Fruit fly (Drosophila melanogaster) whole organism, adult: ENCODE measurements around the gene CG34398.

Experiments used
- CG11617 ChIP-seq: fragments of 200-800 bp; sonication (Bioruptor generic); optimal IDR thresholded peaks from 2 replicates; lab custom pipeline; 2017; ENCODE audit warnings: mild to moderate bottlenecking, missing biosample characterization, missing genetic modification reagents, missing genetic modification characterization
- CG12768 ChIP-seq: fragments of 200-800 bp; sonication (Bioruptor generic); optimal IDR thresholded peaks from 2 replicates; lab custom pipeline; 2017; ENCODE audit warnings: missing biosample characterization, missing genetic modification characterization, mild to moderate bottlenecking, moderate library complexity, missing genetic modification reagents
- CG14711 ChIP-seq: fragments of 200-800 bp; sonication (Bioruptor generic); optimal IDR thresholded peaks from 2 replicates; lab custom pipeline; 2018; ENCODE audit warnings: missing biosample characterization, mild to moderate bottlenecking, missing genetic modification characterization, moderate library complexity
- CG1620 ChIP-seq: fragments of 200-800 bp; sonication (Bioruptor generic); optimal IDR thresholded peaks from 2 replicates; lab custom pipeline; 2016; ENCODE audit warnings: missing biosample characterization, missing genetic modification characterization
- CG33017 ChIP-seq: fragments of 200-800 bp; sonication (Bioruptor generic); optimal IDR thresholded peaks from 2 replicates; lab custom pipeline; 2018; ENCODE audit warnings: missing biosample characterization, mild to moderate bottlenecking, missing genetic modification characterization, moderate library complexity
- CG5204 ChIP-seq: fragments of 200-800 bp; sonication (Bioruptor generic); optimal IDR thresholded peaks from 2 replicates; lab custom pipeline; 2016; ENCODE audit warnings: missing biosample characterization, missing genetic modification characterization
- CG7045 ChIP-seq: fragments of 200-800 bp; sonication (Bioruptor generic); optimal IDR thresholded peaks from 2 replicates; lab custom pipeline; 2017; ENCODE audit warnings: missing biosample characterization, mild to moderate bottlenecking, missing genetic modification characterization
- CG7101 ChIP-seq: fragments of 200-800 bp; sonication (Bioruptor generic); optimal IDR thresholded peaks from 2 replicates; lab custom pipeline; 2018; ENCODE audit warnings: missing biosample characterization, mild to moderate bottlenecking, missing genetic modification characterization, moderate library complexity
- Clk ChIP-seq: fragments of 200-800 bp; sonication (Bioruptor generic); optimal IDR thresholded peaks from 2 replicates; lab custom pipeline; 2017; ENCODE audit warnings: missing biosample characterization, missing genetic modification characterization
- Crg-1 ChIP-seq: fragments of 200-800 bp; sonication (Bioruptor generic); optimal IDR thresholded peaks from 2 replicates; lab custom pipeline; 2016; ENCODE audit warnings: missing biosample characterization, missing genetic modification characterization
- Hr96 ChIP-seq: fragments of 200-800 bp; sonication (Bioruptor generic); optimal IDR thresholded peaks from 2 replicates; lab custom pipeline; 2016; ENCODE audit warnings: missing biosample characterization, missing genetic modification characterization
- Mnt ChIP-seq: fragments of 200-800 bp; sonication (Bioruptor generic); optimal IDR thresholded peaks from 2 replicates; lab custom pipeline; 2016; ENCODE audit warnings: missing biosample characterization, mild to moderate bottlenecking, missing genetic modification characterization
- bab1 ChIP-seq: fragments of 200-800 bp; sonication (Bioruptor generic); optimal IDR thresholded peaks from 3 replicates; lab custom pipeline; 2019; ENCODE audit warnings: missing biosample characterization, mild to moderate bottlenecking, missing genetic modification characterization, moderate library complexity
- cic ChIP-seq: fragments of 200-800 bp; sonication (Bioruptor generic); optimal IDR thresholded peaks from 2 replicates; lab custom pipeline; 2017; ENCODE audit warnings: missing biosample characterization, mild to moderate bottlenecking, missing genetic modification characterization, moderate library complexity
- cnc ChIP-seq, 2 experiments: fragments of >200 bp; optimal IDR thresholded peaks; 2 replicates each; lab custom pipeline; 2017
- kay ChIP-seq: fragments of 200-800 bp; sonication (Bioruptor generic); peaks from one replicate; lab custom pipeline; 2016; ENCODE audit warnings: missing biosample characterization, missing genetic modification characterization, borderline replicate concordance
- ovo ChIP-seq: fragments of 200-800 bp; sonication (Bioruptor generic); optimal IDR thresholded peaks from 2 replicates; lab custom pipeline; 2016; ENCODE audit warnings: missing biosample characterization, missing genetic modification characterization
- pad ChIP-seq: fragments of 200-800 bp; sonication (Bioruptor generic); optimal IDR thresholded peaks from 3 replicates; lab custom pipeline; 2017; ENCODE audit warnings: missing biosample characterization, missing genetic modification characterization, mild to moderate bottlenecking, moderate library complexity, missing genetic modification reagents
- tj ChIP-seq: fragments of 200-800 bp; sonication (Bioruptor generic); optimal IDR thresholded peaks from 3 replicates; lab custom pipeline; 2017; ENCODE audit warnings: missing biosample characterization, mild to moderate bottlenecking, missing genetic modification characterization, moderate library complexity
- toe ChIP-seq: fragments of 200-800 bp; sonication (Bioruptor generic); optimal IDR thresholded peaks from 2 replicates; lab custom pipeline; 2016; ENCODE audit warnings: missing biosample characterization, missing genetic modification characterization

The CG34398 gene

DNA sequence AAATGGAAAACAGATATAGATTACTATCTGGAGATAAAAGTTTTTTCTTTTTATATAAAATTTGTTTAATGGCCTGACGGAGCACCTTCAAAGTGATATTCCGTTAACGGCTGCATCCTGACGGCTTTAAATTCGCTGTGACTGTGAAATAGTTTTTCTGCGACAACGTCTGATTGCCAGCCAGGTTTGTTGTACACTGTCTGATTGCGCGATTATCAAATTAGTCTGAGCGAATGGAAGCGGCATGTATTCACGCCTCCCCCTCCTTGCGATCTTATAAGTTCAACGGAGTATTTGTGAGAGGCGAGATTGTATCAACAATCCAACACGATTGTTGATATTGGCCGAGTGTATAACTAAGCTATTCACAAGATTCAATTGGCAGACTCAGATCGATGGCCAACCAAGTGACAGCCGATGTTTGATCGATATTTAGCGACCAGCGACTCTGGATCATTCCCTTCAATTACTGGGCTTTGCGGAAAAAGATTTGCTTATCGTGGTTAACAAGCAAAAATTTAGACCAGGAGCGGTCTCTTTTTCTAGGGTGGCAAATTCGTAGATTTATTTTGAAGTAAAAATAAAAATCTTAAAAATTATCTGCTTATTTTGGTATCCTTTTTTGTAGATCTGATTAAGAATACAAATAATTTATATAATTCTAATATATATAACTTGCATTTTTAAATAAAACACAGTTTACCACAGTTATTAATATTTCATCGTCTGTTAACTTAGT lies 57.2 kb downstream of the CG34398 start:
- TF ChIP-seq Clk (GFP tag; lab: Kevin White, UChicago) (no peak), CG33017 (tag; lab: Kevin White, UChicago) (peak; percentile 15), CG1620 (GFP tag; lab: Kevin White, UChicago) (no peak), cnc (optimal IDR thresholded peaks at IDR 0.05; lab: Kevin White, UChicago) (no peak), pad (GFP tag; lab: Kevin White, UChicago) (no peak), tj (GFP tag; lab: Kevin White, UChicago) (no peak), Crg-1 (GFP tag; lab: Kevin White, UChicago) (peak; percentile 16), CG14711 (tag; lab: Kevin White, UChicago) (no peak), toe (no peak), cic (peak; percentile 74), ovo (GFP tag; lab: Kevin White, UChicago) (no peak), kay (GFP tag; lab: Kevin White, UChicago) (peak; percentile 14), Hr96 (GFP tag; lab: Kevin White, UChicago) (no peak), CG12768 (GFP tag; lab: Kevin White, UChicago) (no peak), bab1 (no peak), Mnt (GFP tag; lab: Kevin White, UChicago) (peak; percentile 66)

DNA sequence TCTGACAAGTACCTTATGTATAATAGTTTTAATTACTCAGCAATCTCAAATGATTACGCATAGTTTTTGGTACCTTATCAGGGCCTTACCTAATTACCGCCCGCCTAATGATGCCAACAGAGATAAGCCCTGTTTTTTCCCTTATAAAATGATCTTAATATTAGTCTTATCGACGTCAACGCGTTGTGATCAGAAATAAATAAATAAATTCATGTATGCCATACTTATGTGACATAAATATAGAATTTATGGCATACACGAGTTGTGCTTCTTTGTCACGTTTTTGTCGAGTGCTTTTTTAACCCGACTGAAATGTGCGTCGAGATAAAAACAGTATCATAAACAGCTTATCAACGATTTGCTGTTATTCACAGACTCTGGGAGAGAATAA lies 57.7 kb downstream of the CG34398 start:
- TF ChIP-seq kay (GFP tag; lab: Kevin White, UChicago) (peak; percentile 18), cic (no peak)

DNA sequence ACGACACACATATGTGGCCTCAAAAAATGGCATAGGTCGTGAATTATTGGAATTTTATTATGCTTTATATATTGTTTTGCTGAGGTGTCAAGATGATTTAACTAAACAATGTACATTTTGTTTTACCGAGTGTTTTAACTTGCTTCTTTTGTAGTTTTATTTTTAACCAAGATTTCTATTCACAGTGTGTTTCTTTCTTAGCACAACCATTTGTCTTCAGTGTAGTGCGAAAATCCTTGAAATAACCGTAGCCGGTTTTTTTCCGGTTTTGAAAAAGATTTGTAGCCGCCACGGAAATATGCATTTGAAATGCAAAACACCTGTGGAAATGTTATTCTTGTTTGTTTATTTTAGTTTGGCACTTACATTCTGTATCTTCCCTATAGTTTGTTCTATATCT lies 58.6 kb downstream of the CG34398 start:
- TF ChIP-seq CG5204 (GFP tag; lab: Kevin White, UChicago) (no peak), Crg-1 (GFP tag; lab: Kevin White, UChicago) (no peak), bab1 (no peak), CG11617 (GFP tag; lab: Kevin White, UChicago) (no peak), kay (GFP tag; lab: Kevin White, UChicago) (no peak), Mnt (GFP tag; lab: Kevin White, UChicago) (no peak), pad (GFP tag; lab: Kevin White, UChicago) (no peak), CG7101 (tag; lab: Kevin White, UChicago) (no peak), CG1620 (GFP tag; lab: Kevin White, UChicago) (no peak), cnc (optimal IDR thresholded peaks at IDR 0.05; lab: Kevin White, UChicago) (no peak), CG7045 (GFP tag; lab: Kevin White, UChicago) (no peak), CG12768 (GFP tag; lab: Kevin White, UChicago) (no peak), cic (no peak), ovo (GFP tag; lab: Kevin White, UChicago) (no peak), CG33017 (tag; lab: Kevin White, UChicago) (no peak), CG14711 (tag; lab: Kevin White, UChicago) (no peak)

DNA sequence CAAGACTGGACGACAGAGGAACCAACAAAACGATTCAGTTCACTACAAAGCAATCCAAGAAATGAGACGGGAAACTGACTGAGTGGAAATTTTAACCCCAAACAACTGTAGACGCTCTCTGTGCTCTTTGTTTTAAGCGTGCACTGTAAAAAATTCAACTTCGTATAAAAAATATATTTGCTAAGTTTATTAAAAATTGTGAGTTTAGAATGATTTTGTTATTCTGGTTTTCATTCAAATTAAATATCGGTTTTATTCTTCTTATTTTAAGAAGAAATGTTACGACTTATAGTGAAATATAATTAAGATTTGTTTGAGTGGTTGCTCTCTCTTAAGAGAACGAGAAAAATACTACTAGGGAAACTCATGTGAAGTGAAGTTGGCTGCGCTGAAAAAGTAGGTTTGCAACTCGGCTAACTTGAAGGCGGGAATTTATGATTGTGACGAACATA lies 59.5 kb downstream of the CG34398 start:
- TF ChIP-seq tj (GFP tag; lab: Kevin White, UChicago): peak; percentile 35
- TF ChIP-seq kay (GFP tag; lab: Kevin White, UChicago): peak; percentile 80
- no peak for TF ChIP-seq cnc (optimal IDR thresholded peaks at IDR 0.05; lab: Kevin White, UChicago)
- peak; percentile 55 for TF ChIP-seq toe
- TF ChIP-seq CG1620 (GFP tag; lab: Kevin White, UChicago): peak; percentile 52
- peak; percentile 15 for TF ChIP-seq ovo (GFP tag; lab: Kevin White, UChicago)
- peak; percentile 81 for TF ChIP-seq bab1
- TF ChIP-seq Mnt (GFP tag; lab: Kevin White, UChicago): peak; percentile 23
- peak; percentile 81 for TF ChIP-seq CG14711 (tag; lab: Kevin White, UChicago)
- TF ChIP-seq Crg-1 (GFP tag; lab: Kevin White, UChicago): peak; percentile 43
- peak; percentile 49 for TF ChIP-seq CG12768 (GFP tag; lab: Kevin White, UChicago)
- no peak for TF ChIP-seq cic
- TF ChIP-seq CG5204 (GFP tag; lab: Kevin White, UChicago): peak; percentile 71
- TF ChIP-seq CG11617 (GFP tag; lab: Kevin White, UChicago): peak; percentile 73
- peak; percentile 33 for TF ChIP-seq pad (GFP tag; lab: Kevin White, UChicago)
- peak; percentile 87 for TF ChIP-seq CG7101 (tag; lab: Kevin White, UChicago)
- peak; percentile 84 for TF ChIP-seq CG33017 (tag; lab: Kevin White, UChicago)
- TF ChIP-seq Clk (GFP tag; lab: Kevin White, UChicago): peak; percentile 19
- peak; percentile 62 for TF ChIP-seq Hr96 (GFP tag; lab: Kevin White, UChicago)
- peak; percentile 60 for TF ChIP-seq CG7045 (GFP tag; lab: Kevin White, UChicago)

DNA sequence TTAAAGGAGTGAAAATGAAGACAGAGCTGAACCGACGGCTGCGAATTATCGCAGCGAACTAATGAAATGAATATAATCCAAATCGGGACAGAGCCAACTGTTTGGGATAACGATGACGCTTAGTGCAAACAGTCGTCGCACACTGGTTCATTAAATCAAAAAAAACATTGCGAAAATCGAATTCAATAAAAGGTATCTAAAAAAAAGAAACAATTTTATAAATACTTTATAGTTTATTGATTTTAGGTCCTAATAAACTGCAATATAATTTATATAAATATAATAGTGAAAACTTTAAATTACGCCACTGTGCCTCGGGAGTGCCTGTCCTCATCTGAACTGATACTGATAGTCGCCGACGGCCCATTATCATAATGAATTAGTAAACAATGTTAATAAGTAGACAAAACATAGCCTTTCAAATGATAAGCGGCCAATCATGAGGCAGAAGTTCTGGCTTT lies 60.4 kb downstream of the CG34398 start, which contains the start of gene CG31886:
TSS of gene CG31886 (minus strand) at position 51 of the 461 bp plus-strand sequence.
- TF ChIP-seq CG1620 (GFP tag; lab: Kevin White, UChicago) (no peak), bab1 (no peak), ovo (GFP tag; lab: Kevin White, UChicago) (no peak), Hr96 (GFP tag; lab: Kevin White, UChicago) (peak; percentile 29), CG5204 (GFP tag; lab: Kevin White, UChicago) (no peak), cnc (optimal IDR thresholded peaks at IDR 0.05; lab: Kevin White, UChicago) (no peak), pad (GFP tag; lab: Kevin White, UChicago) (peak; percentile 43), CG7045 (GFP tag; lab: Kevin White, UChicago) (peak; percentile 14), CG7101 (tag; lab: Kevin White, UChicago) (peak; percentile 55), cic (peak; percentile 29), CG12768 (GFP tag; lab: Kevin White, UChicago) (peak; percentile 33), CG14711 (tag; lab: Kevin White, UChicago) (peak; percentile 67), Crg-1 (GFP tag; lab: Kevin White, UChicago) (no peak), CG33017 (tag; lab: Kevin White, UChicago) (peak; percentile 43), kay (GFP tag; lab: Kevin White, UChicago) (no peak), Clk (GFP tag; lab: Kevin White, UChicago) (no peak), tj (GFP tag; lab: Kevin White, UChicago) (peak; percentile 29), toe (no peak), CG11617 (GFP tag; lab: Kevin White, UChicago) (peak; percentile 41), Mnt (GFP tag; lab: Kevin White, UChicago) (peak; percentile 39)
